Fruit fly (Drosophila melanogaster) whole organism, embryonic: ENCODE data around the gene VhaSFD.

Experiments used
- CG11398 ChIP-seq: fragments of 200-800 bp; sonication (Bioruptor generic); optimal IDR thresholded peaks from 2 replicates; lab custom pipeline; 2016; ENCODE audit warnings: missing biosample characterization, missing genetic modification characterization
- CG12769 ChIP-seq: fragments of 200-800 bp; sonication (Bioruptor generic); optimal IDR thresholded peaks from 2 replicates; lab custom pipeline; 2019; ENCODE audit warnings: missing biosample characterization, mild to moderate bottlenecking, missing genetic modification characterization, moderate library complexity
- CG14014 ChIP-seq: fragments of 200-800 bp; sonication (Bioruptor generic); IDR thresholded peaks from 2 replicates; pipeline ENCODE4 v1.3.6; 2022; ENCODE audit warnings: missing biosample characterization, missing genetic modification characterization
- CG14441 ChIP-seq: fragments of 200-800 bp; sonication (Bioruptor generic); IDR thresholded peaks from 2 replicates; pipeline ENCODE4 v1.3.6; 2022; ENCODE audit warnings: missing biosample characterization, missing genetic modification characterization
- CG16815 ChIP-seq: fragments of 200-800 bp; sonication (Bioruptor generic); optimal IDR thresholded peaks from 3 replicates; lab custom pipeline; 2017; ENCODE audit warnings: missing biosample characterization, mild to moderate bottlenecking, missing genetic modification characterization
- CG16863 ChIP-seq: fragments of 200-800 bp; sonication (Bioruptor generic); optimal IDR thresholded peaks from 3 replicates; lab custom pipeline; 2016; ENCODE audit warnings: missing biosample characterization, missing genetic modification characterization
- CG17568 ChIP-seq: fragments of 200-800 bp; sonication (Bioruptor generic); optimal IDR thresholded peaks from 2 replicates; lab custom pipeline; 2018; ENCODE audit warnings: missing biosample characterization, mild to moderate bottlenecking, missing genetic modification characterization, moderate library complexity
- CG2678 ChIP-seq: fragments of 200-800 bp; sonication (Bioruptor generic); optimal IDR thresholded peaks from 3 replicates; lab custom pipeline; 2019; ENCODE audit warnings: missing biosample characterization, mild to moderate bottlenecking, missing genetic modification characterization, moderate library complexity
- CG3065 ChIP-seq: fragments of 200-800 bp; sonication (Bioruptor generic); optimal IDR thresholded peaks from 2 replicates; lab custom pipeline; 2016; ENCODE audit warnings: missing biosample characterization, missing genetic modification characterization
- CG31388 ChIP-seq: fragments of 200-800 bp; sonication (Bioruptor generic); optimal IDR thresholded peaks from 2 replicates; lab custom pipeline; 2016; ENCODE audit warnings: missing biosample characterization, missing genetic modification characterization
- CG34376 ChIP-seq: fragments of 200-800 bp; sonication (Bioruptor generic); optimal IDR thresholded peaks from 2 replicates; lab custom pipeline; 2018; ENCODE audit warnings: missing biosample characterization, mild to moderate bottlenecking, missing genetic modification characterization
- CG4282 ChIP-seq: fragments of 200-800 bp; sonication (Bioruptor generic); optimal IDR thresholded peaks from 2 replicates; lab custom pipeline; 2016; ENCODE audit warnings: missing biosample characterization, missing genetic modification characterization
- CG6689 ChIP-seq: fragments of 200-800 bp; sonication (Bioruptor generic); IDR thresholded peaks from 2 replicates; pipeline ENCODE4 v1.3.6; 2022; ENCODE audit warnings: missing biosample characterization, missing genetic modification characterization
- CG6765 ChIP-seq: fragments of 200-800 bp; sonication (Bioruptor generic); optimal IDR thresholded peaks from 3 replicates; lab custom pipeline; 2017; ENCODE audit warnings: missing biosample characterization, mild to moderate bottlenecking, missing genetic modification characterization
- CG7786 ChIP-seq: fragments of 200-800 bp; sonication (Bioruptor generic); optimal IDR thresholded peaks from 2 replicates; lab custom pipeline; 2016; ENCODE audit warnings: missing biosample characterization, missing genetic modification characterization
- CG7987 ChIP-seq: fragments of 200-800 bp; sonication (Bioruptor generic); optimal IDR thresholded peaks from 2 replicates; lab custom pipeline; 2018; ENCODE audit warnings: missing biosample characterization, mild to moderate bottlenecking, missing genetic modification characterization, moderate library complexity
- CG8944 ChIP-seq: fragments of 200-800 bp; sonication (Bioruptor generic); optimal IDR thresholded peaks from 3 replicates; lab custom pipeline; 2016; ENCODE audit warnings: missing biosample characterization, missing genetic modification characterization
- CG9727 ChIP-seq: fragments of 200-800 bp; sonication (Bioruptor generic); optimal IDR thresholded peaks from 3 replicates; lab custom pipeline; 2017; ENCODE audit warnings: missing biosample characterization, mild to moderate bottlenecking, missing genetic modification characterization
- CG9932 ChIP-seq: fragments of 200-800 bp; sonication (Bioruptor generic); IDR thresholded peaks from 2 replicates; pipeline ENCODE4 v1.3.6; 2022; ENCODE audit warnings: missing biosample characterization, missing genetic modification characterization
- D ChIP-seq, 2 experiments: fragments of 200-800 bp in 1 of 2; fragments of >200 bp in 1 of 2; sonication (Bioruptor generic) in 1 of 2; optimal IDR thresholded peaks; 2 replicates in 1 of 2; 3 replicates in 1 of 2; lab custom pipeline; 2017; ENCODE audit warnings: mild to moderate bottlenecking in 1 of 2, missing biosample characterization in 1 of 2, missing genetic modification characterization in 1 of 2, missing genetic modification reagents in 1 of 2
- Dip3 ChIP-seq: fragments of 200-800 bp; sonication (Bioruptor generic); optimal IDR thresholded peaks from 3 replicates; lab custom pipeline; 2016; ENCODE audit warnings: missing biosample characterization, missing genetic modification characterization
- Ets97D ChIP-seq: fragments of 200-800 bp; sonication (Bioruptor generic); optimal IDR thresholded peaks from 3 replicates; lab custom pipeline; 2016; ENCODE audit warnings: missing biosample characterization, missing genetic modification characterization
- Gug ChIP-seq: fragments of 200-800 bp; sonication (Bioruptor generic); IDR thresholded peaks from 4 replicates; pipeline ENCODE4 v1.3.6; 2022; ENCODE audit warnings: missing biosample characterization, missing genetic modification characterization
- Hsf ChIP-seq: fragments of 200-800 bp; sonication (Bioruptor generic); optimal IDR thresholded peaks from 3 replicates; lab custom pipeline; 2016; ENCODE audit warnings: missing biosample characterization, missing genetic modification characterization
- Lim3 ChIP-seq: fragments of 200-800 bp; sonication (Bioruptor generic); IDR thresholded peaks from 2 replicates; pipeline ENCODE4 v1.3.6; 2022; ENCODE audit warnings: missing biosample characterization, missing genetic modification characterization
- MBD-R2 ChIP-seq: fragments of 200-800 bp; sonication (Bioruptor generic); IDR thresholded peaks from 2 replicates; pipeline ENCODE4 v1.3.6; 2022; ENCODE audit warnings: missing biosample characterization, missing genetic modification characterization
- Med ChIP-seq: fragments of 200-800 bp; sonication (Bioruptor generic); peaks from one replicate; lab custom pipeline; 2016; ENCODE audit warnings: missing biosample characterization, missing genetic modification characterization, mild to moderate bottlenecking, inconsistent platforms, moderate library complexity
- Mrtf ChIP-seq: fragments of 200-800 bp; sonication (Bioruptor generic); IDR thresholded peaks from 3 replicates; pipeline ENCODE4 v1.3.6; 2022; ENCODE audit warnings: missing biosample characterization, missing genetic modification characterization
- Sox102F ChIP-seq: fragments of 200-800 bp; sonication (Bioruptor generic); optimal IDR thresholded peaks from 2 replicates; lab custom pipeline; 2018; ENCODE audit warnings: missing biosample characterization, mild to moderate bottlenecking, missing genetic modification characterization, moderate library complexity
- Sry-δ ChIP-seq: fragments of 200-800 bp; sonication (Bioruptor generic); optimal IDR thresholded peaks from 2 replicates; lab custom pipeline; 2016; ENCODE audit warnings: missing biosample characterization, missing genetic modification characterization
- Taf1 ChIP-seq: fragments of 200-800 bp; sonication (Bioruptor generic); IDR thresholded peaks from 2 replicates; pipeline ENCODE4 v1.3.6; 2022; ENCODE audit warnings: missing biosample characterization, missing genetic modification characterization
- chinmo ChIP-seq: fragments of 200-800 bp; sonication (Bioruptor generic); IDR thresholded peaks from 4 replicates; pipeline ENCODE4 v1.3.6; 2022; ENCODE audit warnings: missing biosample characterization, missing genetic modification characterization; ENCODE audit not compliant: partially characterized antibody
- ci ChIP-seq: fragments of 200-800 bp; sonication (Bioruptor generic); IDR thresholded peaks from 3 replicates; pipeline ENCODE4 v1.3.6; 2022; ENCODE audit warnings: missing biosample characterization, missing genetic modification characterization
- crol ChIP-seq: fragments of 200-800 bp; sonication (Bioruptor generic); IDR thresholded peaks from 2 replicates; pipeline ENCODE4 v1.3.6; 2022; ENCODE audit warnings: missing biosample characterization, missing genetic modification characterization
- da ChIP-seq: fragments of 200-800 bp; sonication (Bioruptor generic); optimal IDR thresholded peaks from 2 replicates; lab custom pipeline; 2016; ENCODE audit warnings: missing biosample characterization, missing genetic modification characterization
- eve ChIP-seq, 2 experiments: fragments of >200 bp; optimal IDR thresholded peaks; 2 replicates each; lab custom pipeline; 2017; ENCODE audit warnings: missing biosample characterization in 2 of 2, missing genetic modification characterization in 2 of 2
- fd64A ChIP-seq: fragments of 200-800 bp; sonication (Bioruptor generic); optimal IDR thresholded peaks from 3 replicates; lab custom pipeline; 2018; ENCODE audit warnings: missing biosample characterization, mild to moderate bottlenecking, missing genetic modification characterization
- fru ChIP-seq: fragments of >200 bp; optimal IDR thresholded peaks from 2 replicates; lab custom pipeline; 2017
- gce ChIP-seq: fragments of 200-800 bp; sonication (Bioruptor generic); IDR thresholded peaks from 3 replicates; pipeline ENCODE4 v1.3.6; 2022; ENCODE audit warnings: missing biosample characterization, missing genetic modification characterization
- gem ChIP-seq: fragments of 200-800 bp; sonication (Bioruptor generic); optimal IDR thresholded peaks from 2 replicates; lab custom pipeline; 2019; ENCODE audit warnings: missing biosample characterization, mild to moderate bottlenecking, missing genetic modification characterization, moderate library complexity
- grau ChIP-seq: fragments of 200-800 bp; optimal IDR thresholded peaks from 3 replicates; lab custom pipeline; 2019; ENCODE audit warnings: missing biosample characterization, mild to moderate bottlenecking, missing genetic modification characterization, moderate library complexity
- ken ChIP-seq: fragments of 200-800 bp; sonication (Bioruptor generic); IDR thresholded peaks from 3 replicates; pipeline ENCODE4 v1.3.6; 2022; ENCODE audit warnings: missing biosample characterization, missing genetic modification characterization
- mam ChIP-seq: fragments of 200-800 bp; sonication (Bioruptor generic); optimal IDR thresholded peaks from 3 replicates; lab custom pipeline; 2016; ENCODE audit warnings: missing biosample characterization, missing genetic modification characterization
- nmo ChIP-seq: fragments of 200-800 bp; sonication (Bioruptor generic); optimal IDR thresholded peaks from 2 replicates; lab custom pipeline; 2018; ENCODE audit warnings: missing biosample characterization, mild to moderate bottlenecking, missing genetic modification characterization, moderate library complexity
- prd ChIP-seq, 3 experiments: fragments of >200 bp in 2 of 3; fragments of 200-800 bp in 1 of 3; sonication (Bioruptor generic) in 1 of 3; optimal IDR thresholded peaks in 2 of 3; IDR thresholded peaks in 1 of 3; 2 replicates in 2 of 3; 3 replicates in 1 of 3; pipeline versions ENCODE4 v1.3.6 to Lab custom; 2017 to 2022; ENCODE audit warnings: missing biosample characterization in 1 of 3, missing genetic modification characterization in 1 of 3
- sens ChIP-seq: fragments of 200-800 bp; sonication (Bioruptor generic); peaks from one replicate; lab custom pipeline; 2016; ENCODE audit warnings: missing biosample characterization, missing genetic modification characterization
- sens-2 ChIP-seq: fragments of 200-800 bp; sonication (Bioruptor generic); IDR thresholded peaks from 2 replicates; pipeline ENCODE4 v1.3.6; 2022; ENCODE audit warnings: missing biosample characterization, missing genetic modification characterization
- slp2 ChIP-seq: fragments of 200-800 bp; sonication (Bioruptor generic); optimal IDR thresholded peaks from 2 replicates; lab custom pipeline; 2016; ENCODE audit warnings: missing biosample characterization, missing genetic modification characterization
- sob ChIP-seq: fragments of 200-800 bp; sonication (Bioruptor generic); IDR thresholded peaks from 2 replicates; pipeline ENCODE4 v1.3.6; 2022; ENCODE audit warnings: missing biosample characterization, missing genetic modification characterization
- tin ChIP-seq: fragments of 200-800 bp; sonication (Bioruptor generic); optimal IDR thresholded peaks from 3 replicates; lab custom pipeline; 2016; ENCODE audit warnings: missing biosample characterization, missing genetic modification characterization
- tup ChIP-seq: fragments of 200-800 bp; sonication (Bioruptor generic); optimal IDR thresholded peaks from 2 replicates; lab custom pipeline; 2016; ENCODE audit warnings: missing biosample characterization, mild to moderate bottlenecking, missing genetic modification characterization, moderate library complexity
- wek ChIP-seq: fragments of 200-800 bp; sonication (Bioruptor generic); optimal IDR thresholded peaks from 3 replicates; lab custom pipeline; 2018; ENCODE audit warnings: missing biosample characterization, mild to moderate bottlenecking, missing genetic modification characterization, moderate library complexity

VhaSFD gene

DNA sequence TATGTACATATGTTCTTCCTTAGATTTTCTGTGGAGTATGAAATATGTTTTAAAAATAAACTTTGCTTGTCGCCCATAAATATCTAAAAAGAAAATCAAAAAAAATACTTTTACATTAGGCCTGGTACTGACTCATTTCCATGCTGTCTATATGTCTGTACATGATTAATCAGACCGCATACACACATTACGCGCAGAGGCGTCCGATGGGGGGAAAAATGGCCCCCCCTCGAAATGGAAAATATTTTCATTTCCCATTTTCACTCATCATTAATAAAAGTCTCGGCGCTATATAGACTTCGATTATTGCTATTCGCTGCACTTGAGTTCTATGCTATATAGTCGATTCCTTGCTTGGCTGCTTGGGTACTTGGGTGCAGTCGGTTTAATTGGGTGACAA is 34.3 kb upstream of the VhaSFD start (continued):
- TF ChIP-seq CG17568 (GFP tag; lab: Kevin White, UChicago) (no peak), ken (no peak), ci (GFP tag; lab: Robert Waterston, UW) (0 out of 3 replicates have a peak, but pooled peaks have one; percentile 37), Dip3 (GFP tag; lab: Kevin White, UChicago) (no peak), sens (GFP tag; lab: Kevin White, UChicago) (peak; percentile 65), Hsf (GFP tag; lab: Kevin White, UChicago) (no peak), CG9727 (no peak), Sox102F (GFP tag; lab: Kevin White, UChicago) (peak; percentile 37), eve (GFP tag; optimal IDR thresholded peaks at IDR 0.05; lab: Kevin White, UChicago) (no peak), CG11398 (no peak), da (GFP tag; lab: Kevin White, UChicago) (no peak), CG6765 (GFP tag; lab: Kevin White, UChicago) (no peak), Ets97D (no peak), nmo (GFP tag; lab: Kevin White, UChicago) (no peak), D (optimal IDR thresholded peaks at IDR 0.05; lab: Kevin White, UChicago) (no peak), D (GFP tag; optimal IDR thresholded peaks at IDR 0.05; lab: Kevin White, UChicago) (no peak), gem (tag; lab: Kevin White, UChicago) (peak; percentile 4), Gug (GFP tag; lab: Robert Waterston, UW) (no peak), CG7987 (no peak), CG9932 (0 out of 2 replicates have a peak, but pooled peaks have one; percentile 11), CG2678 (tag; lab: Kevin White, UChicago) (no peak), tin (GFP tag; lab: Kevin White, UChicago) (no peak), CG16815 (GFP tag; lab: Kevin White, UChicago) (no peak), CG16863 (GFP tag; lab: Kevin White, UChicago) (no peak), mam (GFP tag; lab: Kevin White, UChicago) (no peak), Med (GFP tag; lab: Kevin White, UChicago) (peak; percentile 59), sob (no peak), fru (no peak), wek (GFP tag; lab: Kevin White, UChicago) (no peak), Mrtf (GFP tag; lab: Robert Waterston, UW) (no peak), CG6689 (GFP tag; lab: Robert Waterston, UW) (no peak), prd (optimal IDR thresholded peaks at IDR 0.05; lab: Kevin White, UChicago) (no peak), prd (GFP tag; IDR thresholded peaks at IDR 0.05; lab: Robert Waterston, UW) (no peak), CG4282 (GFP tag; lab: Kevin White, UChicago) (no peak), gce (GFP tag; lab: Robert Waterston, UW) (0 out of 3 replicates have a peak, but pooled peaks have one; percentile 27), MBD-R2 (no peak), CG3065 (GFP tag; lab: Kevin White, UChicago) (no peak), tup (no peak), chinmo (GFP tag; lab: Robert Waterston, UW) (no peak), CG34376 (no peak), crol (no peak), sens-2 (GFP tag; lab: Robert Waterston, UW) (no peak), slp2 (GFP tag; lab: Kevin White, UChicago) (no peak), fd64A (GFP tag; lab: Kevin White, UChicago) (no peak), CG14441 (GFP tag; lab: Robert Waterston, UW) (no peak), CG31388 (GFP tag; lab: Kevin White, UChicago) (no peak), CG8944 (GFP tag; lab: Kevin White, UChicago) (no peak), CG7786 (GFP tag; lab: Kevin White, UChicago) (no peak), CG14014 (no peak), Taf1 (GFP tag; lab: Robert Waterston, UW) (0 out of 2 replicates have a peak, but pooled peaks have one; percentile 7), Sry-δ (GFP tag; lab: Kevin White, UChicago) (no peak), CG12769 (tag; lab: Kevin White, UChicago) (no peak), grau (no peak), Lim3 (GFP tag; lab: Robert Waterston, UW) (no peak)
